Fruit fly (Drosophila melanogaster) whole organism, embryonic: ENCODE data around the gene Cyp9f2.

Experiments used
- CG13296 ChIP-seq: fragments of 200-800 bp; sonication (Bioruptor generic); optimal IDR thresholded peaks from 3 replicates; lab custom pipeline; 2018; ENCODE audit warnings: missing biosample characterization, mild to moderate bottlenecking, missing genetic modification characterization
- CG14710 ChIP-seq: fragments of 200-800 bp; sonication (Bioruptor generic); optimal IDR thresholded peaks from 3 replicates; lab custom pipeline; 2019; ENCODE audit warnings: missing biosample characterization, mild to moderate bottlenecking, missing genetic modification characterization, moderate library complexity
- CG7745 ChIP-seq: fragments of 200-800 bp; sonication (Bioruptor generic); optimal IDR thresholded peaks from 2 replicates; lab custom pipeline; 2018; ENCODE audit warnings: missing biosample characterization, mild to moderate bottlenecking, missing genetic modification characterization, moderate library complexity
- unpg ChIP-seq: fragments of 200-800 bp; sonication (Bioruptor generic); optimal IDR thresholded peaks from 3 replicates; lab custom pipeline; 2018; ENCODE audit warnings: missing biosample characterization, mild to moderate bottlenecking, missing genetic modification characterization, moderate library complexity
- wor ChIP-seq: fragments of 200-800 bp; sonication (Bioruptor generic); IDR thresholded peaks from 2 replicates; pipeline ENCODE4 v1.3.6; 2022; ENCODE audit warnings: missing biosample characterization, missing genetic modification characterization

dm6 chr3R:12449617-12450242 lies 43.9 kb upstream of the Cyp9f2 start:
- TF ChIP-seq CG13296 (GFP tag; lab: Kevin White, UChicago) (no peak), CG14710 (no peak), wor (GFP tag; lab: Robert Waterston, UW) (no peak), CG7745 (tag; lab: Kevin White, UChicago) (no peak), unpg (no peak)
